Fruit fly (Drosophila melanogaster) whole organism, embryonic: ENCODE data around the gene rumi.
A peak's percentile ranks its signal among the peaks of the same experiment; 100 is the strongest.

Source experiments
- Atf3 ChIP-seq: fragments of 200-800 bp; sonication (Bioruptor generic); optimal IDR thresholded peaks from 3 replicates; lab custom pipeline; 2016; ENCODE audit warnings: missing biosample characterization, missing genetic modification characterization
- Bgb ChIP-seq: fragments of 200-800 bp; sonication (Bioruptor generic); IDR thresholded peaks from 2 replicates; pipeline ENCODE4 v1.3.6; 2022; ENCODE audit warnings: missing biosample characterization, missing genetic modification characterization; ENCODE audit not compliant: partially characterized antibody
- C15 ChIP-seq: fragments of 200-800 bp; sonication (Bioruptor generic); IDR thresholded peaks from 3 replicates; pipeline ENCODE4 v1.3.6; 2022; ENCODE audit warnings: missing biosample characterization, missing genetic modification characterization
- CG11456 ChIP-seq: fragments of 200-800 bp; sonication (Bioruptor generic); IDR thresholded peaks from 3 replicates; pipeline ENCODE4 v1.3.6; 2022; ENCODE audit warnings: missing biosample characterization, missing genetic modification characterization
- CG12942 ChIP-seq: fragments of 200-800 bp; sonication (Bioruptor generic); optimal IDR thresholded peaks from 3 replicates; lab custom pipeline; 2016; ENCODE audit warnings: missing biosample characterization, missing genetic modification characterization
- CG16779 ChIP-seq: fragments of 200-800 bp; sonication (Bioruptor generic); IDR thresholded peaks from 2 replicates; pipeline ENCODE4 v1.3.6; 2022; ENCODE audit warnings: missing biosample characterization, missing genetic modification characterization
- CG16863 ChIP-seq: fragments of 200-800 bp; sonication (Bioruptor generic); optimal IDR thresholded peaks from 3 replicates; lab custom pipeline; 2016; ENCODE audit warnings: missing biosample characterization, missing genetic modification characterization
- CG17385 ChIP-seq: fragments of 200-800 bp; sonication (Bioruptor generic); optimal IDR thresholded peaks from 3 replicates; lab custom pipeline; 2018; ENCODE audit warnings: missing biosample characterization, mild to moderate bottlenecking, missing genetic modification characterization
- CG30403 ChIP-seq: fragments of 200-800 bp; sonication (Bioruptor generic); optimal IDR thresholded peaks from 3 replicates; lab custom pipeline; 2016; ENCODE audit warnings: missing biosample characterization, missing genetic modification characterization
- CG34224 ChIP-seq: fragments of 200-800 bp; sonication (Bioruptor generic); IDR thresholded peaks from 3 replicates; pipeline ENCODE4 v1.3.6; 2022; ENCODE audit warnings: missing biosample characterization, missing genetic modification characterization; ENCODE audit not compliant: partially characterized antibody
- CG4328 ChIP-seq: fragments of 200-800 bp; sonication (Bioruptor generic); optimal IDR thresholded peaks from 3 replicates; lab custom pipeline; 2017; ENCODE audit warnings: missing biosample characterization, missing genetic modification reagents, missing genetic modification characterization
- CG4730 ChIP-seq: fragments of 200-800 bp; sonication (Bioruptor generic); IDR thresholded peaks from 2 replicates; pipeline ENCODE4 v1.3.6; 2022; ENCODE audit warnings: missing biosample characterization, missing genetic modification characterization
- CG6175 ChIP-seq: fragments of 200-800 bp; sonication (Bioruptor generic); IDR thresholded peaks from 3 replicates; pipeline ENCODE4 v1.3.6; 2022; ENCODE audit warnings: missing biosample characterization, missing genetic modification characterization
- CG9727 ChIP-seq: fragments of 200-800 bp; sonication (Bioruptor generic); optimal IDR thresholded peaks from 3 replicates; lab custom pipeline; 2017; ENCODE audit warnings: missing biosample characterization, mild to moderate bottlenecking, missing genetic modification characterization
- Doc2 ChIP-seq: fragments of 200-800 bp; sonication (Bioruptor generic); IDR thresholded peaks from 2 replicates; pipeline ENCODE4 v1.3.6; 2022; ENCODE audit warnings: missing biosample characterization, missing genetic modification characterization
- Dref ChIP-seq: fragments of 200-800 bp; sonication (Bioruptor generic); IDR thresholded peaks from 2 replicates; pipeline ENCODE4 v1.3.6; 2022; ENCODE audit warnings: missing biosample characterization, missing genetic modification characterization
- ERR ChIP-seq: fragments of 200-800 bp; sonication (Bioruptor generic); optimal IDR thresholded peaks from 2 replicates; lab custom pipeline; 2016; ENCODE audit warnings: missing biosample characterization, missing genetic modification characterization
- Eip74EF ChIP-seq, 2 experiments: fragments of 200-800 bp in 1 of 2; fragments of >200 bp in 1 of 2; sonication (Bioruptor generic) in 1 of 2; optimal IDR thresholded peaks; 2 replicates each; lab custom pipeline; 2017 to 2019; ENCODE audit warnings: missing biosample characterization in 2 of 2, missing genetic modification characterization in 2 of 2, mild to moderate bottlenecking in 1 of 2, moderate library complexity in 1 of 2
- Jarid2 ChIP-seq: fragments of 200-800 bp; sonication (Bioruptor generic); optimal IDR thresholded peaks from 3 replicates; lab custom pipeline; 2017; ENCODE audit warnings: mild to moderate bottlenecking, missing biosample characterization, missing genetic modification reagents, missing genetic modification characterization
- Lhr ChIP-seq: fragments of 200-800 bp; sonication (Bioruptor generic); optimal IDR thresholded peaks from 3 replicates; lab custom pipeline; 2017; ENCODE audit warnings: mild to moderate bottlenecking, missing biosample characterization, missing genetic modification reagents, missing genetic modification characterization
- Ptx1 ChIP-seq: fragments of 200-800 bp; sonication (Bioruptor generic); IDR thresholded peaks from 2 replicates; pipeline ENCODE4 v1.3.6; 2022; ENCODE audit warnings: missing biosample characterization, missing genetic modification characterization
- Side ChIP-seq: fragments of 200-800 bp; sonication (Bioruptor generic); optimal IDR thresholded peaks from 2 replicates; lab custom pipeline; 2016; ENCODE audit warnings: missing biosample characterization, missing genetic modification characterization
- Usf ChIP-seq: fragments of 200-800 bp; sonication (Bioruptor generic); optimal IDR thresholded peaks from 2 replicates; lab custom pipeline; 2017; ENCODE audit warnings: missing genotype, missing biosample characterization, missing genetic modification characterization
- Xbp1 ChIP-seq: fragments of 200-800 bp; sonication (Bioruptor generic); optimal IDR thresholded peaks from 3 replicates; lab custom pipeline; 2016; ENCODE audit warnings: missing biosample characterization, mild to moderate bottlenecking, missing genetic modification characterization
- al ChIP-seq: fragments of 200-800 bp; sonication (Bioruptor generic); IDR thresholded peaks from 2 replicates; pipeline ENCODE4 v1.3.6; 2022; ENCODE audit warnings: missing biosample characterization, missing genetic modification characterization
- chinmo ChIP-seq: fragments of 200-800 bp; sonication (Bioruptor generic); IDR thresholded peaks from 4 replicates; pipeline ENCODE4 v1.3.6; 2022; ENCODE audit warnings: missing biosample characterization, missing genetic modification characterization; ENCODE audit not compliant: partially characterized antibody
- crp ChIP-seq, 2 experiments: fragments of 200-800 bp; sonication (Bioruptor generic); optimal IDR thresholded peaks; 2 replicates in 1 of 2; 3 replicates in 1 of 2; lab custom pipeline; 2017; ENCODE audit warnings: missing biosample characterization in 2 of 2, missing genetic modification characterization in 2 of 2, mild to moderate bottlenecking in 1 of 2, moderate library complexity in 1 of 2
- dmrt11E ChIP-seq: fragments of 200-800 bp; sonication (Bioruptor generic); optimal IDR thresholded peaks from 3 replicates; lab custom pipeline; 2018; ENCODE audit warnings: missing biosample characterization, mild to moderate bottlenecking, missing genetic modification characterization, moderate library complexity
- fd64A ChIP-seq: fragments of 200-800 bp; sonication (Bioruptor generic); optimal IDR thresholded peaks from 3 replicates; lab custom pipeline; 2018; ENCODE audit warnings: missing biosample characterization, mild to moderate bottlenecking, missing genetic modification characterization
- fd96Cb ChIP-seq: fragments of 200-800 bp; sonication (Bioruptor generic); optimal IDR thresholded peaks from 2 replicates; lab custom pipeline; 2018; ENCODE audit warnings: missing biosample characterization, mild to moderate bottlenecking, missing genetic modification characterization, moderate library complexity
- hb ChIP-seq: fragments of 200-800 bp; sonication (Bioruptor generic); IDR thresholded peaks from 3 replicates; pipeline ENCODE4 v1.3.6; 2022; ENCODE audit warnings: missing biosample characterization, missing genetic modification characterization; ENCODE audit not compliant: partially characterized antibody
- hbn ChIP-seq: fragments of 200-800 bp; sonication (Bioruptor generic); IDR thresholded peaks from 2 replicates; pipeline ENCODE4 v1.3.6; 2022; ENCODE audit warnings: missing biosample characterization, missing genetic modification characterization; ENCODE audit not compliant: partially characterized antibody
- hkb ChIP-seq, 2 experiments: fragments of 200-800 bp in 1 of 2; fragments of >200 bp in 1 of 2; sonication (Bioruptor generic) in 1 of 2; IDR thresholded peaks in 1 of 2; optimal IDR thresholded peaks in 1 of 2; 2 replicates each; pipeline versions ENCODE4 v1.3.6 to Lab custom; 2017 to 2022; ENCODE audit warnings: missing biosample characterization in 1 of 2, missing genetic modification characterization in 1 of 2
- jing ChIP-seq: fragments of 200-800 bp; sonication (Bioruptor generic); optimal IDR thresholded peaks from 2 replicates; lab custom pipeline; 2018; ENCODE audit warnings: missing biosample characterization, mild to moderate bottlenecking, missing genetic modification characterization
- nom ChIP-seq: fragments of 200-800 bp; sonication (Bioruptor generic); optimal IDR thresholded peaks from 2 replicates; lab custom pipeline; 2017; ENCODE audit warnings: missing biosample characterization, missing genetic modification characterization, mild to moderate bottlenecking, moderate library complexity, missing genetic modification reagents
- pita ChIP-seq: fragments of 200-800 bp; sonication (Bioruptor generic); optimal IDR thresholded peaks from 2 replicates; lab custom pipeline; 2017; ENCODE audit warnings: missing biosample characterization, mild to moderate bottlenecking, missing genetic modification characterization
- prd ChIP-seq, 3 experiments: fragments of >200 bp in 2 of 3; fragments of 200-800 bp in 1 of 3; sonication (Bioruptor generic) in 1 of 3; optimal IDR thresholded peaks in 2 of 3; IDR thresholded peaks in 1 of 3; 2 replicates in 2 of 3; 3 replicates in 1 of 3; pipeline versions ENCODE4 v1.3.6 to Lab custom; 2017 to 2022; ENCODE audit warnings: missing biosample characterization in 1 of 3, missing genetic modification characterization in 1 of 3
- pzg ChIP-seq: fragments of 200-800 bp; sonication (Bioruptor generic); optimal IDR thresholded peaks from 3 replicates; lab custom pipeline; 2018; ENCODE audit warnings: missing biosample characterization, mild to moderate bottlenecking, missing genetic modification characterization, moderate library complexity
- row ChIP-seq: fragments of 200-800 bp; sonication (Bioruptor generic); IDR thresholded peaks from 3 replicates; pipeline ENCODE4 v1.3.6; 2022; ENCODE audit warnings: missing biosample characterization, missing genetic modification characterization
- schlank ChIP-seq: fragments of 200-800 bp; sonication (Bioruptor generic); optimal IDR thresholded peaks from 2 replicates; lab custom pipeline; 2018; ENCODE audit warnings: missing biosample characterization, mild to moderate bottlenecking, missing genetic modification characterization
- sim ChIP-seq: fragments of 200-800 bp; sonication (Bioruptor generic); IDR thresholded peaks from 2 replicates; pipeline ENCODE4 v1.3.6; 2022; ENCODE audit warnings: missing biosample characterization, missing genetic modification characterization
- sug ChIP-seq: fragments of 200-800 bp; optimal IDR thresholded peaks from 2 replicates; lab custom pipeline; 2019; ENCODE audit warnings: missing biosample characterization, mild to moderate bottlenecking, missing genetic modification characterization, moderate library complexity
- tio ChIP-seq: fragments of 200-800 bp; sonication (Bioruptor generic); optimal IDR thresholded peaks from 2 replicates; lab custom pipeline; 2017; ENCODE audit warnings: missing biosample characterization, missing genetic modification characterization, inconsistent platforms
- tna ChIP-seq: fragments of 200-800 bp; sonication (Bioruptor generic); IDR thresholded peaks from 2 replicates; pipeline ENCODE4 v1.3.6; 2022; ENCODE audit warnings: missing biosample characterization, missing genetic modification characterization; ENCODE audit not compliant: partially characterized antibody
- usp ChIP-seq: fragments of >200 bp; optimal IDR thresholded peaks from 2 replicates; lab custom pipeline; 2017; ENCODE audit warnings: missing biosample characterization, missing genetic modification characterization
- z ChIP-seq: fragments of 200-800 bp; sonication (Bioruptor generic); IDR thresholded peaks from 3 replicates; pipeline ENCODE4 v1.3.6; 2022; ENCODE audit warnings: missing biosample characterization, missing genetic modification characterization

Gene rumi

dm6 chr3R:22753895-22754774, 3.7 kb upstream of the rumi start (continued):
- no peak; the same call in 1 of the 2 replicates for TF ChIP-seq sim (GFP tag; lab: Robert Waterston, UW)
- TF ChIP-seq CG30403, result peak; percentile 84
- TF ChIP-seq tio (GFP tag; lab: Kevin White, UChicago), result no peak
- TF ChIP-seq hb, result no peak
- peak; percentile 27 for TF ChIP-seq CG4730 (GFP tag; lab: Robert Waterston, UW)
- TF ChIP-seq Ptx1 (GFP tag; lab: Robert Waterston, UW), result peak; percentile 65
- TF ChIP-seq Lhr (GFP tag; lab: Kevin White, UChicago), result no peak
- peak; percentile 85 for TF ChIP-seq row (GFP tag; lab: Robert Waterston, UW)
- TF ChIP-seq CG16863 (GFP tag; lab: Kevin White, UChicago), result peak; percentile 37
- peak; percentile 59 for TF ChIP-seq fd96Cb (tag; lab: Kevin White, UChicago)
- peak; percentile 49 for TF ChIP-seq CG17385
- no peak for TF ChIP-seq dmrt11E (tag; lab: Kevin White, UChicago)
- no peak for TF ChIP-seq pita (GFP tag; lab: Kevin White, UChicago)
- peak; percentile 17; the same call in 1 of the 2 replicates for TF ChIP-seq al
- TF ChIP-seq CG11456, result peak; percentile 77
- no peak for TF ChIP-seq prd (optimal IDR thresholded peaks at IDR 0.05; lab: Kevin White, UChicago)
- peak; percentile 49; the same call in 2 of the 3 replicates for TF ChIP-seq prd (GFP tag; IDR thresholded peaks at IDR 0.05; lab: Robert Waterston, UW)
- peak; percentile 50 for TF ChIP-seq sug (tag; lab: Kevin White, UChicago)
- peak; percentile 54; the same call in 1 of the 2 replicates for TF ChIP-seq CG16779
- TF ChIP-seq fd64A (GFP tag; lab: Kevin White, UChicago), result peak; percentile 46
- TF ChIP-seq hbn (GFP tag; lab: Robert Waterston, UW), result 0 out of 2 replicates have a peak, but pooled peaks have one; percentile 32
- TF ChIP-seq CG12942 (GFP tag; lab: Kevin White, UChicago), result peak; percentile 23
- peak; percentile 56; the same call in 1 of the 2 replicates for TF ChIP-seq tna (GFP tag; lab: Robert Waterston, UW)
- TF ChIP-seq chinmo, result peak; percentile 89; the same call in 2 of the 4 replicates
- TF ChIP-seq Atf3 (GFP tag; lab: Kevin White, UChicago), result no peak
- peak; percentile 73 for TF ChIP-seq CG9727
- peak; percentile 66 for TF ChIP-seq Xbp1 (GFP tag; lab: Kevin White, UChicago)
- no peak for TF ChIP-seq nom
- peak; percentile 69 for TF ChIP-seq Jarid2 (GFP tag; lab: Kevin White, UChicago)
- no peak for TF ChIP-seq schlank (tag; lab: Kevin White, UChicago)
- peak in 1 of 2 experiments; percentile 1 for TF ChIP-seq crp (GFP tag; optimal IDR thresholded peaks at IDR 0.05; lab: Kevin White, UChicago)
- peak; percentile 31 for TF ChIP-seq jing
- TF ChIP-seq C15, result no peak
- no peak for TF ChIP-seq ERR (GFP tag; lab: Kevin White, UChicago)
- TF ChIP-seq Side (GFP tag; lab: Kevin White, UChicago), result peak; percentile 29
- TF ChIP-seq hkb (optimal IDR thresholded peaks at IDR 0.05; lab: Kevin White, UChicago), result no peak
- peak; percentile 14; the same call in 1 of the 2 replicates for TF ChIP-seq hkb (GFP tag; IDR thresholded peaks at IDR 0.05; lab: Robert Waterston, UW)
- TF ChIP-seq CG6175 (GFP tag; lab: Robert Waterston, UW), result peak; percentile 89
- no peak for TF ChIP-seq usp (GFP tag; lab: Kevin White, UChicago)
- no peak for TF ChIP-seq Usf
- TF ChIP-seq Eip74EF (GFP tag; optimal IDR thresholded peaks at IDR 0.05; lab: Kevin White, UChicago), result no peak
- no peak for TF ChIP-seq pzg (GFP tag; lab: Kevin White, UChicago)
- TF ChIP-seq CG4328 (GFP tag; lab: Kevin White, UChicago), result peak; percentile 58
- 0 out of 2 replicates have a peak, but pooled peaks have one; percentile 11 for TF ChIP-seq Dref (GFP tag; lab: Robert Waterston, UW)
- TF ChIP-seq Doc2, result no peak
- TF ChIP-seq CG34224, result peak; percentile 50; the same call in 2 of the 3 replicates
- TF ChIP-seq z, result peak; percentile 87
- peak; percentile 41; the same call in 1 of the 2 replicates for TF ChIP-seq Bgb (GFP tag; lab: Robert Waterston, UW)
